Worm (Caenorhabditis elegans): ENCODE measurements around the gene dex-1.

The dex-1 gene

DNA sequence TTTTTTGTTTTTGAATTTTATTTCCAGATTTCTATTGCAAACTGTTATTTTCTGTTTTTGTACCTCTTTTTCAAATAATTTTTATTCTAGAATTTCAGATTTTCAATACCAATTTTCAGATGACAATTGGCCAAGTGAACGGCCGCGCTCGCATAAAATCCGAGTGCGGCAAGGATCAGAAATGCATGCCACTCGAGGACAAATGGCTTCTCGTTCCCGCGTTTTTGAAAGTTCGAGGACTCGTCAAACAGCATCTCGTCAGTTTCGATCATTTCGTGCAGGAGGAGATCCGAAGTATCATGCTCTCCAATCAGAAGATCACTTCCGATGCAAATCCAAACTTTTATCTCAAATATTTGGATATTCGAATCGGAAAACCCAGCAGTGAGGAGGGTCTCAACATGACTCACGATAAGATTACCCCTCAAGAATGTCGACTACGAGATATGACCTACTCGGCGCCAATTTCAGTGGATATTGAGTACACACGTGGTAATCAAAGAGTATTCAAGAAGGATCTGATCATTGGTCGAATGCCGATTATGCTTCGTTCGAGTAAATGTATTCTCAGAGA is 31.4 kb downstream of the dex-1 start, which contains the start of gene rpc-2 (continued):
- TF ChIP-seq fkh-3 (tag; optimal IDR thresholded peaks at IDR 0.05) (peak; percentile 32), Y53F4B.3 (GFP tag; IDR thresholded peaks at IDR 0.05) (no peak), ets-4 (GFP tag; optimal IDR thresholded peaks at IDR 0.05) (no peak), madf-3 (GFP tag; IDR thresholded peaks at IDR 0.05) (peak; percentile 47; the same call in 1 of the 2 replicates), cebp-1 (GFP tag; IDR thresholded peaks at IDR 0.05) (no peak), cebp-1 (tag; optimal IDR thresholded peaks at IDR 0.05) (peak; percentile 55), nfya-1 (tag; optimal IDR thresholded peaks at IDR 0.05; ENCODE audit: borderline replicate concordance, insufficient read depth) (no peak), ztf-26 (tag; optimal IDR thresholded peaks at IDR 0.05) (peak; percentile 3), tbp1 (GFP tag; optimal IDR thresholded peaks at IDR 0.05) (no peak), F39B2.1 (GFP tag; IDR thresholded peaks at IDR 0.05) (no peak), ceh-100 (GFP tag; IDR thresholded peaks at IDR 0.05) (no peak), xnd-1 (tag; optimal IDR thresholded peaks at IDR 0.05) (no peak), Y53G8AR.9 (GFP tag; conservative IDR thresholded peaks at IDR 0.05) (peak; percentile 86), him-1 (tag; optimal IDR thresholded peaks at IDR 0.05) (no peak), nhr-120 (GFP tag; IDR thresholded peaks at IDR 0.05) (no peak), athp-1 (tag; optimal IDR thresholded peaks at IDR 0.05) (peak; percentile 70), ztf-6 (GFP tag; IDR thresholded peaks at IDR 0.05) (no peak), mxl-1 (tag; optimal IDR thresholded peaks at IDR 0.05) (no peak), B0019.2 (GFP tag; conservative IDR thresholded peaks at IDR 0.05) (no peak), egl-44 (GFP tag; IDR thresholded peaks at IDR 0.05) (0 out of 2 replicates have a peak, but pooled peaks have one; percentile 57), egrh-3 (GFP tag; IDR thresholded peaks at IDR 0.05) (no peak), nhr-80 (tag; optimal IDR thresholded peaks at IDR 0.05) (no peak), ceh-27 (GFP tag; optimal IDR thresholded peaks at IDR 0.05) (no peak)

DNA sequence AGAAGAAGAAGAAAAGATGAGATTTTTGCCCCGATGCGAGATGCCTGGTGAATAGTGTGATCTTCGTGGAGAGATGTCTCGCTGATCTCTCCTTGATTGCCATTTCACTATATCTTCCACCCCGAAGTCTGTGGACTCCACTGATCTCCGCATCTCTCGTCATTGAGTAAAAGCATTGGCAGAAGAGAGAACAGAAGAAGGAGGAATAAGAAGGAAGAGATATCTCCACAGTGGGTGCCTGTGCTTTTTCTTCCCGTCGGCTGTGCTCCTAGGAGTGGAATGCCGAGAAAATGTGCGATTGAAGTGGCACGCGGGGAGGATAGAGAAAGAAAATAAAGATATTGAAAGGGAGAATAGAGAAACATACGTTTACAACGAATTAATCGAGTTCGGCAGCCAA is 37.8 kb downstream of the dex-1 start:
- TF ChIP-seq zfh-2 (GFP tag; conservative IDR thresholded peaks at IDR 0.05) (peak; percentile 84), sdz-38 (tag; optimal IDR thresholded peaks at IDR 0.05) (no peak), hmg-1.2 (GFP tag; IDR thresholded peaks at IDR 0.05) (0 out of 2 replicates have a peak, but pooled peaks have one; percentile 10)

DNA sequence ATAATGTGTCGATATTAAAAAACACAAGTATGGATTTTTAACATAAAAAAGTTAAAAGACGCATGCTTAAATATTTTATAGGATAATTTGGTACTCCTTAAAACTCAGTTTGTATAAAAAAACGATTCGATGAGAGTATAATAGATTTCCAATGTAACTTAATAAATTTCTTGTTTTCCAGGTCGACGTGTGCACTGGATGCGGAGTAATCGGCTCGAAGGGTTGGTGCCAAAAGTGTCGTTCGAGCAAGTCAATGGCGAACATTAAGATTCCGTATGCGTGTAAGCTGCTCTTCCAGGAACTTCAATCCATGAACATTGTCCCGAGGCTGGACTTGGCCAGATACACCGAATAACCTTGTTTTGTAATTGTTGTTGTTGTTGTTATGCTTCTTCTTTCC is 38.4 kb downstream of the dex-1 start:
- no peak for TF ChIP-seq efl-1 (GFP tag; optimal IDR thresholded peaks at IDR 0.05)
- no peak for TF ChIP-seq sdz-38 (tag; optimal IDR thresholded peaks at IDR 0.05)
- no peak for TF ChIP-seq rpc-1 (optimal IDR thresholded peaks at IDR 0.05)
- no peak for TF ChIP-seq rpc-1 (tag; optimal IDR thresholded peaks at IDR 0.05)
- no peak for TF ChIP-seq ceh-100 (GFP tag; IDR thresholded peaks at IDR 0.05)
- TF ChIP-seq madf-6 (GFP tag; IDR thresholded peaks at IDR 0.05) = no peak
- TF ChIP-seq snpc-1.1 (tag; optimal IDR thresholded peaks at IDR 0.05; ENCODE audit: insufficient read depth) = no peak
- TF ChIP-seq mcd-1 (GFP tag; IDR thresholded peaks at IDR 0.05) = no peak
- TF ChIP-seq ceh-58 (GFP tag; IDR thresholded peaks at IDR 0.05) = no peak
- TF ChIP-seq ztf-26 (tag; optimal IDR thresholded peaks at IDR 0.05) = no peak
- TF ChIP-seq hsf-1 (GFP tag; IDR thresholded peaks at IDR 0.05) = no peak
- no peak for TF ChIP-seq nhr-27 (tag; optimal IDR thresholded peaks at IDR 0.05)
- no peak for TF ChIP-seq hlh-12 (tag; optimal IDR thresholded peaks at IDR 0.05)
- no peak for TF ChIP-seq ZK185.1 (tag; optimal IDR thresholded peaks at IDR 0.05; ENCODE audit: poor library complexity, severe bottlenecking)
- TF ChIP-seq aptf-2 (GFP tag; conservative IDR thresholded peaks at IDR 0.05) = no peak
- no peak for TF ChIP-seq ets-4 (GFP tag; optimal IDR thresholded peaks at IDR 0.05)
- no peak for TF ChIP-seq atf-7 (tag; optimal IDR thresholded peaks at IDR 0.05)

All from whole organism, young adult.